Worm (Caenorhabditis elegans) whole organism, L2 larva: ENCODE measurements around the gene glit-1.

Source experiments
- ama-1 ChIP-seq: fragments of 150-350 bp; optimal IDR thresholded peaks from 2 replicates; lab custom pipeline; 2018; ENCODE audit warnings: inconsistent platforms
- egl-27 ChIP-seq: sonication (generic microtip); optimal IDR thresholded peaks from 3 replicates; lab custom pipeline; 2017; ENCODE audit warnings: missing biosample characterization, missing genetic modification reagents, missing genetic modification characterization
- elt-3 ChIP-seq: sonication (generic microtip); optimal IDR thresholded peaks from 2 replicates; lab custom pipeline; 2017; ENCODE audit warnings: missing biosample characterization, missing genetic modification characterization
- lin-39 ChIP-seq: fragments of 150-350 bp; optimal IDR thresholded peaks from 2 replicates; lab custom pipeline; 2014; ENCODE audit warnings: missing biosample characterization, missing genetic modification reagents, missing genetic modification characterization
- nhr-11 ChIP-seq: fragments of 150-350 bp; optimal IDR thresholded peaks from 2 replicates; lab custom pipeline; 2014; ENCODE audit warnings: missing biosample characterization, missing genetic modification characterization
- nhr-12 ChIP-seq: fragments of 150-350 bp; optimal IDR thresholded peaks from 2 replicates; lab custom pipeline; 2014; ENCODE audit warnings: missing biosample characterization, missing genetic modification characterization
- nhr-77 ChIP-seq: fragments of 150-350 bp; optimal IDR thresholded peaks from 2 replicates; lab custom pipeline; 2014; ENCODE audit warnings: missing biosample characterization, missing genetic modification characterization
- skn-1 ChIP-seq: sonication (generic microtip); optimal IDR thresholded peaks from 2 replicates; lab custom pipeline; 2017; ENCODE audit warnings: missing biosample characterization, missing genetic modification characterization
- sma-3 ChIP-seq: sonication (generic microtip); optimal IDR thresholded peaks from 2 replicates; lab custom pipeline; 2016; ENCODE audit warnings: missing genetic modification reagents, missing genetic modification characterization, missing compliant biosample characterization
- unc-55 ChIP-seq: fragments of 150-350 bp; sonication (generic microtip); optimal IDR thresholded peaks from 3 replicates; lab custom pipeline; 2014; ENCODE audit warnings: missing biosample characterization, missing genetic modification reagents, missing genetic modification characterization
- ztf-11 ChIP-seq: sonication (generic microtip); optimal IDR thresholded peaks from 2 replicates; lab custom pipeline; 2017; ENCODE audit warnings: missing biosample characterization, missing genetic modification characterization

ce11 chrX:4698271-4698670 is 13.8 kb upstream of the glit-1 start:
- TF ChIP-seq skn-1 (tag; lab: Kevin White, UChicago) (no peak), lin-39 (no peak), elt-3 (no peak), nhr-12 (tag; lab: Kevin White, UChicago) (no peak), ama-1 (lab: Kevin White, UChicago) (no peak), sma-3 (no peak), nhr-11 (no peak), unc-55 (GFP tag; lab: Kevin White, UChicago) (no peak), egl-27 (tag; lab: Kevin White, UChicago) (no peak), nhr-77 (tag; lab: Kevin White, UChicago) (no peak), ztf-11 (tag; lab: Kevin White, UChicago) (no peak)
